Fruit fly (Drosophila melanogaster) whole organism, embryonic: ENCODE results near the gene Der-2.

Experiments
- BtbVII ChIP-seq: fragments of 200-800 bp; sonication (Bioruptor generic); optimal IDR thresholded peaks from 3 replicates; lab custom pipeline; 2017; ENCODE audit warnings: missing biosample characterization, mild to moderate bottlenecking, missing genetic modification characterization
- CG10209 ChIP-seq: fragments of 200-800 bp; sonication (Bioruptor generic); optimal IDR thresholded peaks from 3 replicates; lab custom pipeline; 2017; ENCODE audit warnings: missing biosample characterization, mild to moderate bottlenecking, missing genetic modification characterization, missing genetic modification reagents
- CG10321 ChIP-seq: fragments of 200-800 bp; sonication (Bioruptor generic); IDR thresholded peaks from 2 replicates; pipeline ENCODE4 v1.3.6; 2022; ENCODE audit warnings: missing biosample characterization, missing genetic modification characterization
- CG12659 ChIP-seq: fragments of 200-800 bp; sonication (Bioruptor generic); optimal IDR thresholded peaks from 3 replicates; lab custom pipeline; 2017; ENCODE audit warnings: mild to moderate bottlenecking, missing biosample characterization, missing genetic modification reagents, missing genetic modification characterization
- CTCF ChIP-seq: fragments of 200-800 bp; sonication (Bioruptor generic); optimal IDR thresholded peaks from 2 replicates; lab custom pipeline; 2017; ENCODE audit warnings: missing biosample characterization, mild to moderate bottlenecking, missing genetic modification characterization, moderate library complexity
- HLH54F ChIP-seq: fragments of 200-800 bp; sonication (Bioruptor generic); optimal IDR thresholded peaks from 3 replicates; lab custom pipeline; 2016; ENCODE audit warnings: missing biosample characterization, missing genetic modification characterization
- Myb ChIP-seq: fragments of 200-800 bp; sonication (Bioruptor generic); optimal IDR thresholded peaks from 2 replicates; lab custom pipeline; 2016; ENCODE audit warnings: missing biosample characterization, missing genetic modification characterization
- Optix ChIP-seq: fragments of 200-800 bp; sonication (Bioruptor generic); IDR thresholded peaks from 3 replicates; pipeline ENCODE4 v1.3.6; 2022; ENCODE audit warnings: missing biosample characterization, missing genetic modification characterization
- Sox100B ChIP-seq: fragments of 200-800 bp; sonication (Bioruptor generic); optimal IDR thresholded peaks from 3 replicates; lab custom pipeline; 2018; ENCODE audit warnings: missing biosample characterization, mild to moderate bottlenecking, missing genetic modification characterization
- br ChIP-seq: fragments of >200 bp; optimal IDR thresholded peaks from 2 replicates; lab custom pipeline; 2017
- hbn ChIP-seq: fragments of 200-800 bp; sonication (Bioruptor generic); IDR thresholded peaks from 2 replicates; pipeline ENCODE4 v1.3.6; 2022; ENCODE audit warnings: missing biosample characterization, missing genetic modification characterization; ENCODE audit not compliant: partially characterized antibody
- prd ChIP-seq, 3 experiments: fragments of >200 bp in 2 of 3; fragments of 200-800 bp in 1 of 3; sonication (Bioruptor generic) in 1 of 3; optimal IDR thresholded peaks in 2 of 3; IDR thresholded peaks in 1 of 3; 2 replicates in 2 of 3; 3 replicates in 1 of 3; pipeline versions ENCODE4 v1.3.6 to Lab custom; 2017 to 2022; ENCODE audit warnings: missing biosample characterization in 1 of 3, missing genetic modification characterization in 1 of 3
- run ChIP-seq: fragments of 200-800 bp; sonication (Bioruptor generic); optimal IDR thresholded peaks from 3 replicates; lab custom pipeline; 2018; ENCODE audit warnings: missing biosample characterization, mild to moderate bottlenecking, missing genetic modification characterization
- so ChIP-seq: fragments of 200-800 bp; sonication (Bioruptor generic); IDR thresholded peaks from 3 replicates; pipeline ENCODE4 v1.3.6; 2022; ENCODE audit warnings: missing biosample characterization, missing genetic modification characterization

- TF ChIP-seq HLH54F (GFP tag; lab: Kevin White, UChicago): no peak
- TF ChIP-seq hbn (GFP tag; lab: Robert Waterston, UW): no peak
- TF ChIP-seq Myb (GFP tag; lab: Kevin White, UChicago): no peak
- peak; percentile 84 for TF ChIP-seq Sox100B (GFP tag; lab: Kevin White, UChicago)
- TF ChIP-seq CG12659: no peak
- TF ChIP-seq run (tag; lab: Kevin White, UChicago): peak; percentile 13
- no peak for TF ChIP-seq CG10321 (GFP tag; lab: Robert Waterston, UW)
- TF ChIP-seq prd (optimal IDR thresholded peaks at IDR 0.05; lab: Kevin White, UChicago): no peak
- peak; percentile 79 for TF ChIP-seq prd (GFP tag; IDR thresholded peaks at IDR 0.05; lab: Robert Waterston, UW)
- TF ChIP-seq so (GFP tag; lab: Robert Waterston, UW): peak; percentile 83
- no peak for TF ChIP-seq Optix (GFP tag; lab: Robert Waterston, UW)
- TF ChIP-seq BtbVII: no peak
- TF ChIP-seq CG10209: no peak
- peak; percentile 52 for TF ChIP-seq CTCF (GFP tag; lab: Kevin White, UChicago)
- TF ChIP-seq br: no peak
These were observed 40.2 kb upstream of the Der-2 start for dm6 chr3R:16524178-16524577.
